Fruit fly (Drosophila melanogaster) whole organism, wandering third instar larva: Measurements from ENCODE around the gene CG32259.

Experiments
- Abd-B ChIP-seq: fragments of >200 bp; optimal IDR thresholded peaks from 2 replicates; lab custom pipeline; 2017; ENCODE audit warnings: missing biosample characterization, missing genetic modification characterization
- CG9705 ChIP-seq: fragments of 200-800 bp; sonication (Bioruptor generic); optimal IDR thresholded peaks from 2 replicates; lab custom pipeline; 2018; ENCODE audit warnings: missing biosample characterization, mild to moderate bottlenecking, missing genetic modification characterization
- CrebA ChIP-seq: fragments of 200-800 bp; sonication (Bioruptor generic); optimal IDR thresholded peaks from 2 replicates; lab custom pipeline; 2016; ENCODE audit warnings: missing biosample characterization, mild to moderate bottlenecking, missing genetic modification characterization, borderline replicate concordance
- Dfd ChIP-seq: fragments of >200 bp; optimal IDR thresholded peaks from 2 replicates; lab custom pipeline; 2017; ENCODE audit warnings: missing biosample characterization, missing genetic modification characterization
- Dif ChIP-seq: fragments of 200-275, 200-300 bp; sonication (Bioruptor generic); optimal IDR thresholded peaks from 2 replicates; lab custom pipeline; 2018; ENCODE audit warnings: missing biosample characterization, missing genetic modification characterization; ENCODE audit not compliant: partially characterized antibody
- GATAd ChIP-seq: sonication (Bioruptor generic); optimal IDR thresholded peaks from 2 replicates; lab custom pipeline; 2016; ENCODE audit warnings: missing biosample characterization, missing genetic modification characterization
- HLH106 ChIP-seq: fragments of 200-800 bp; optimal IDR thresholded peaks from 3 replicates; lab custom pipeline; 2019; ENCODE audit warnings: missing biosample characterization, mild to moderate bottlenecking, missing genetic modification characterization, moderate library complexity
- Hnf4 ChIP-seq: fragments of 200-800 bp; sonication (Bioruptor generic); optimal IDR thresholded peaks from 2 replicates; lab custom pipeline; 2016; ENCODE audit warnings: missing biosample characterization, mild to moderate bottlenecking, missing genetic modification characterization
- Hr83 ChIP-seq: fragments of 200-300 bp; sonication (Bioruptor generic); optimal IDR thresholded peaks from 2 replicates; lab custom pipeline; 2016; ENCODE audit warnings: missing biosample characterization, mild to moderate bottlenecking, missing genetic modification characterization, moderate library complexity; ENCODE audit not compliant: poor library complexity, severe bottlenecking
- Jra ChIP-seq: sonication (Bioruptor generic); optimal IDR thresholded peaks from 2 replicates; lab custom pipeline; 2016; ENCODE audit warnings: missing biosample characterization, missing genetic modification characterization
- Mio ChIP-seq: sonication (Bioruptor generic); optimal IDR thresholded peaks from 2 replicates; lab custom pipeline; 2016; ENCODE audit warnings: missing biosample characterization, missing genetic modification characterization
- N ChIP-seq: fragments of >200 bp; optimal IDR thresholded peaks from 2 replicates; lab custom pipeline; 2018; ENCODE audit warnings: missing biosample characterization, missing external identifiers, missing genetic modification characterization
- OdsH ChIP-seq: fragments of 200-800 bp; sonication (Bioruptor generic); optimal IDR thresholded peaks from 2 replicates; lab custom pipeline; 2016; ENCODE audit warnings: missing biosample characterization, mild to moderate bottlenecking, missing genetic modification characterization
- Rel ChIP-seq, 2 experiments: fragments of 200-800 bp; sonication (Bioruptor generic) in 1 of 2; optimal IDR thresholded peaks; 2 replicates in 1 of 2; 3 replicates in 1 of 2; lab custom pipeline; 2016 to 2019; ENCODE audit warnings: mild to moderate bottlenecking in 2 of 2, missing biosample characterization in 2 of 2, missing genetic modification characterization in 2 of 2, moderate library complexity in 1 of 2
- Vsx2 ChIP-seq: fragments of 200-300, 225-300 bp; sonication (Bioruptor generic); optimal IDR thresholded peaks from 2 replicates; lab custom pipeline; 2018; ENCODE audit warnings: missing biosample characterization, missing genetic modification characterization; ENCODE audit not compliant: partially characterized antibody
- brk ChIP-seq: fragments of 200-800 bp; sonication (Bioruptor generic); optimal IDR thresholded peaks from 2 replicates; lab custom pipeline; 2016; ENCODE audit warnings: missing biosample characterization, mild to moderate bottlenecking, missing genetic modification characterization
- dl ChIP-seq, 2 experiments: fragments of 175-275, 200-275 bp in 1 of 2; fragments of 200-275 bp in 1 of 2; sonication (Bioruptor generic); optimal IDR thresholded peaks; lab custom pipeline; 2018; ENCODE audit warnings: mild to moderate bottlenecking in 2 of 2, missing biosample characterization in 2 of 2, missing genetic modification characterization in 2 of 2, moderate library complexity in 2 of 2; ENCODE audit not compliant: partially characterized antibody in 2 of 2, insufficient read depth in 1 of 2
- dmrt93B ChIP-seq: fragments of 200-800 bp; sonication (Bioruptor generic); optimal IDR thresholded peaks from 2 replicates; lab custom pipeline; 2018; ENCODE audit warnings: missing biosample characterization, mild to moderate bottlenecking, missing genetic modification characterization
- ey ChIP-seq: fragments of 200-800 bp; sonication (Bioruptor generic); optimal IDR thresholded peaks from 2 replicates; lab custom pipeline; 2016; ENCODE audit warnings: missing biosample characterization, missing genetic modification characterization
- foxo ChIP-seq, 2 experiments: fragments of 200-800 bp; sonication (Bioruptor generic); optimal IDR thresholded peaks; 2 replicates in 1 of 2; 3 replicates in 1 of 2; lab custom pipeline; 2016 to 2017; ENCODE audit warnings: missing biosample characterization in 2 of 2, missing genetic modification characterization in 2 of 2
- fru ChIP-seq: fragments of 200-800 bp; sonication (Bioruptor generic); optimal IDR thresholded peaks from 3 replicates; lab custom pipeline; 2016; ENCODE audit warnings: missing biosample characterization, mild to moderate bottlenecking, missing genetic modification characterization
- h ChIP-seq: fragments of 200-800 bp; sonication (Bioruptor generic); optimal IDR thresholded peaks from 3 replicates; lab custom pipeline; 2016; ENCODE audit warnings: missing biosample characterization, mild to moderate bottlenecking, missing genetic modification characterization
- jim ChIP-seq: fragments of 175-275, 200-325 bp; sonication (Bioruptor generic); optimal IDR thresholded peaks from 2 replicates; lab custom pipeline; 2016; ENCODE audit warnings: missing biosample characterization, mild to moderate bottlenecking, missing genetic modification characterization
- lola ChIP-seq: fragments of >200 bp; optimal IDR thresholded peaks from 2 replicates; lab custom pipeline; 2017; ENCODE audit warnings: missing biosample characterization, missing genetic modification characterization
- pan ChIP-seq: fragments of >200 bp; optimal IDR thresholded peaks from 2 replicates; lab custom pipeline; 2017
- psq ChIP-seq: fragments of 200-800 bp; sonication (Bioruptor generic); optimal IDR thresholded peaks from 3 replicates; lab custom pipeline; 2017; ENCODE audit warnings: missing biosample characterization, mild to moderate bottlenecking, missing genetic modification characterization, moderate library complexity
- rgr ChIP-seq: fragments of 200-800 bp; sonication (Bioruptor generic); optimal IDR thresholded peaks from 3 replicates; lab custom pipeline; 2016; ENCODE audit warnings: missing biosample characterization, mild to moderate bottlenecking, missing genetic modification characterization
- sage ChIP-seq: fragments of 200-800 bp; sonication (Bioruptor generic); optimal IDR thresholded peaks from 2 replicates; lab custom pipeline; 2016; ENCODE audit warnings: missing biosample characterization, mild to moderate bottlenecking, missing genetic modification characterization
- sv ChIP-seq: fragments of 200-800 bp; sonication (Bioruptor generic); optimal IDR thresholded peaks from 3 replicates; lab custom pipeline; 2016; ENCODE audit warnings: missing biosample characterization, missing genetic modification characterization
- tai ChIP-seq: sonication (Bioruptor generic); optimal IDR thresholded peaks from 2 replicates; lab custom pipeline; 2016; ENCODE audit warnings: missing biosample characterization, missing genetic modification characterization
- usp ChIP-seq: fragments of >200 bp; optimal IDR thresholded peaks from 2 replicates; lab custom pipeline; 2017; ENCODE audit warnings: missing biosample characterization, missing genetic modification characterization
- woc ChIP-seq: sonication (Bioruptor generic); optimal IDR thresholded peaks from 2 replicates; lab custom pipeline; 2016; ENCODE audit warnings: missing biosample characterization, mild to moderate bottlenecking, missing genetic modification characterization

CG32259 gene

DNA sequence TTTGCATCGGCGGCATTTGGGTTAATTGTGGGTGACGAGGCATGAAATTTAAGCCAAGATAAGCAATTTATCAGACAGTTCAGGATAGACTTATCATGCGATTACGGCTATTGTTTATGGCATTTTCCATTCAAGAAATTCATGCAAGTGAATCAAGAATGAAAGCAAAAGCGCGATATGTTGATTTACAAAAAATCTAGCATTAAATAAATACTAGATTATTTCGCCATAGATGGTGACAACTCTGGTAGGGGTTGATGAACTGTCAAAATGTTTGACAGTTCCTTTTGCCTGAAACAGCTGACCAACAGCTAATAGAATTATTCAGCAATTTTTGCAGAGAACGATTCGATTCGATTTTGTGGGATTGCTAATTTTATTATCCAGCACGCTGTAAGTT is at the start of gene CG32259:
TSS of gene CG32259 (plus strand) at position 301 of the 400 bp plus-strand sequence.
- no peak for TF ChIP-seq sage
- TF ChIP-seq ey (GFP tag; lab: Kevin White, UChicago) = no peak
- no peak for TF ChIP-seq Abd-B (GFP tag; lab: Kevin White, UChicago)
- TF ChIP-seq GATAd = no peak
- no peak for TF ChIP-seq sv (GFP tag; lab: Kevin White, UChicago)
- no peak for TF ChIP-seq brk (GFP tag; lab: Kevin White, UChicago)
- TF ChIP-seq Jra (GFP tag; lab: Kevin White, UChicago) = no peak
- no peak for TF ChIP-seq Dfd (GFP tag; lab: Kevin White, UChicago)
- TF ChIP-seq CG9705 (GFP tag; lab: Kevin White, UChicago) = no peak
- no peak for TF ChIP-seq woc (GFP tag; lab: Kevin White, UChicago)
- no peak for TF ChIP-seq OdsH
- no peak for TF ChIP-seq N
- no peak for TF ChIP-seq tai (GFP tag; lab: Kevin White, UChicago)
- TF ChIP-seq Vsx2 (GFP tag; lab: Kevin White, UChicago) = no peak
- no peak for TF ChIP-seq Rel (GFP tag; optimal IDR thresholded peaks at IDR 0.05; lab: Kevin White, UChicago)
- TF ChIP-seq Rel (tag; optimal IDR thresholded peaks at IDR 0.05; lab: Kevin White, UChicago) = no peak
- no peak for TF ChIP-seq usp
- no peak for TF ChIP-seq dmrt93B (GFP tag; lab: Kevin White, UChicago)

dm6 chr3L:4021260-4021831 is 47.8 kb upstream of the CG32259 start, which contains the start of gene Mul1:
TSS of gene Mul1 (plus strand) at chr3L:4021457.
- TF ChIP-seq Rel (GFP tag; optimal IDR thresholded peaks at IDR 0.05; lab: Kevin White, UChicago) = no peak
- no peak for TF ChIP-seq Rel (tag; optimal IDR thresholded peaks at IDR 0.05; lab: Kevin White, UChicago)
- no peak for TF ChIP-seq Mio (GFP tag; lab: Kevin White, UChicago)
- TF ChIP-seq N = no peak
- TF ChIP-seq dl (GFP tag; optimal IDR thresholded peaks at IDR 0.05; lab: Kevin White, UChicago; ENCODE audit: insufficient read depth in 1 of 2, partially characterized antibody in 2 of 2) = no peak
- no peak for TF ChIP-seq CrebA (GFP tag; lab: Kevin White, UChicago)
- no peak for TF ChIP-seq rgr (GFP tag; lab: Kevin White, UChicago)
- TF ChIP-seq Jra (GFP tag; lab: Kevin White, UChicago) = no peak
- TF ChIP-seq h (GFP tag; lab: Kevin White, UChicago) = no peak
- TF ChIP-seq lola (GFP tag; lab: Kevin White, UChicago) = no peak
- no peak for TF ChIP-seq Dif (GFP tag; lab: Kevin White, UChicago)
- no peak for TF ChIP-seq Vsx2 (GFP tag; lab: Kevin White, UChicago)
- TF ChIP-seq Hr83 (GFP tag; lab: Kevin White, UChicago) = no peak
- no peak for TF ChIP-seq jim
- no peak for TF ChIP-seq Abd-B (GFP tag; lab: Kevin White, UChicago)
- TF ChIP-seq Hnf4 (GFP tag; lab: Kevin White, UChicago) = no peak
- TF ChIP-seq sv (GFP tag; lab: Kevin White, UChicago) = no peak
- TF ChIP-seq OdsH = no peak
- TF ChIP-seq psq = no peak

- TF ChIP-seq HLH106 (tag; lab: Kevin White, UChicago) (no peak), Jra (GFP tag; lab: Kevin White, UChicago) (no peak), brk (GFP tag; lab: Kevin White, UChicago) (no peak), GATAd (no peak), foxo (GFP tag; optimal IDR thresholded peaks at IDR 0.05; lab: Kevin White, UChicago) (no peak), pan (no peak), fru (GFP tag; lab: Kevin White, UChicago) (no peak), Rel (GFP tag; optimal IDR thresholded peaks at IDR 0.05; lab: Kevin White, UChicago) (no peak), Rel (tag; optimal IDR thresholded peaks at IDR 0.05; lab: Kevin White, UChicago) (no peak), Abd-B (GFP tag; lab: Kevin White, UChicago) (no peak), ey (GFP tag; lab: Kevin White, UChicago) (no peak)
Measured at dm6 chr3L:4024464-4024863, 44.7 kb upstream of the CG32259 start.
